Worm (Caenorhabditis elegans): ENCODE results near the gene Y39G8B.7.

The Y39G8B.7 gene

DNA sequence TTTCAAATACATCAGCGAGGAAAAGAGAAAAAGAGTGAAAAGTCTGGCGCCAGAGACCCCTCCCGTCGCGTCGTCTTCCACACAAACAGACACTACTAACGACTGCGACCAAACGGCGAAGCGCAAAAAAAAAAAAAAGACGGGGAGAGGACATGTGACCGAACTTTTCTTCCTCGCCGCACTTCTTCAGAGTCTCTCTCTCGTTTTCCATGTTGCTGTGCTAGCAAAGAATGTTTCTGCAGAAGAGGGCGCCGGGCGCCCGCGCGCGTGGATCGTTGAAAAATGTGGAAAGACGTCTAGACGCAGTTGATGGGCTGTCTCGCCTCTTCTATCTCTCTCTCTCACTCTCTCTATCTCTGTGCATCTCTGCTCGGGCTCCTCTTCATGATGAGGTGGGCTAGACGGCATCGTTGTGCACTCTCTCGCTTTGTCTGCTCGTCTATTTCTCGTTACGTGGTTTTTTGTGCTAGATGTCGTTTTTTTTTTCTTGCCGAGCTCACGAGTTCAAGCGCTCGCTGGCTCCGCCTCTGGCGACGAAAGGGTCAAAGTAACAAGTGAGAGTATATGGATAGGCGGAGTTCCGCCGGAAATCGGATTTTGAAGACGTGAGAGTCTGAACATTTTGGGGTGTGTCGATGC is 45.5 kb upstream of the Y39G8B.7 start:
- TF ChIP-seq zag-1 (tag; optimal IDR thresholded peaks at IDR 0.05) (peak; percentile 76), ceh-28 (tag; optimal IDR thresholded peaks at IDR 0.05) (peak; percentile 88), mdl-1 (tag; optimal IDR thresholded peaks at IDR 0.05) (peak; percentile 98), eor-1 (tag; optimal IDR thresholded peaks at IDR 0.05) (no peak), R02D3.7 (tag; optimal IDR thresholded peaks at IDR 0.05) (peak; percentile 71), mml-1 (tag; optimal IDR thresholded peaks at IDR 0.05) (no peak), unc-62 (GFP tag; optimal IDR thresholded peaks at IDR 0.05) (peak; percentile 93), egl-5 (tag; optimal IDR thresholded peaks at IDR 0.05) (peak; percentile 93), ztf-11 (tag; optimal IDR thresholded peaks at IDR 0.05) (no peak), elt-2 (tag; optimal IDR thresholded peaks at IDR 0.05) (peak; percentile 92), pha-4 (tag; optimal IDR thresholded peaks at IDR 0.05) (peak; percentile 85), nhr-28 (tag; optimal IDR thresholded peaks at IDR 0.05) (no peak), tbx-2 (tag; optimal IDR thresholded peaks at IDR 0.05) (peak; percentile 84), ceh-82 (tag; optimal IDR thresholded peaks at IDR 0.05) (no peak), egl-27 (tag; optimal IDR thresholded peaks at IDR 0.05) (peak; percentile 82), lin-39 (tag; optimal IDR thresholded peaks at IDR 0.05) (peak; percentile 99), ama-1 (optimal IDR thresholded peaks at IDR 0.05) (peak; percentile 74), nhr-76 (tag; optimal IDR thresholded peaks at IDR 0.05) (no peak), jun-1 (tag; optimal IDR thresholded peaks at IDR 0.05) (peak; percentile 91), elt-3 (tag; optimal IDR thresholded peaks at IDR 0.05) (no peak), aly-2 (tag; optimal IDR thresholded peaks at IDR 0.05) (no peak), hmg-11 (tag; optimal IDR thresholded peaks at IDR 0.05) (peak; percentile 98), fos-1 (tag; optimal IDR thresholded peaks at IDR 0.05) (no peak), ZK546.5 (tag; optimal IDR thresholded peaks at IDR 0.05) (peak; percentile 25), snpc-4 (tag; optimal IDR thresholded peaks at IDR 0.05) (peak; percentile 76), nhr-12 (tag; optimal IDR thresholded peaks at IDR 0.05) (no peak), nhr-77 (tag; optimal IDR thresholded peaks at IDR 0.05) (peak; percentile 45), nhr-237 (tag; optimal IDR thresholded peaks at IDR 0.05) (no peak), sea-2 (GFP tag; optimal IDR thresholded peaks at IDR 0.05) (no peak), nfya-1 (tag; optimal IDR thresholded peaks at IDR 0.05; ENCODE audit: insufficient read depth) (peak; percentile 90), nhr-23 (tag; optimal IDR thresholded peaks at IDR 0.05) (peak; percentile 87), nhr-43 (tag; optimal IDR thresholded peaks at IDR 0.05; ENCODE audit: poor library complexity, severe bottlenecking) (peak; percentile 82), elt-1 (tag; optimal IDR thresholded peaks at IDR 0.05) (peak; percentile 44), ztf-4 (tag; optimal IDR thresholded peaks at IDR 0.05) (peak; percentile 72), skn-1 (tag; optimal IDR thresholded peaks at IDR 0.05) (peak; percentile 66), fkh-10 (GFP tag; optimal IDR thresholded peaks at IDR 0.05) (peak; percentile 68), pqm-1 (tag; optimal IDR thresholded peaks at IDR 0.05) (peak; percentile 72), daf-12 (tag; optimal IDR thresholded peaks at IDR 0.05) (no peak), nhr-11 (tag; optimal IDR thresholded peaks at IDR 0.05) (peak; percentile 82), lsy-12 (tag; optimal IDR thresholded peaks at IDR 0.05) (peak; percentile 79), lin-15B (tag; optimal IDR thresholded peaks at IDR 0.05) (peak; percentile 65), nhr-25 (tag; optimal IDR thresholded peaks at IDR 0.05) (peak; percentile 60), nhr-67 (tag; optimal IDR thresholded peaks at IDR 0.05) (no peak)

DNA sequence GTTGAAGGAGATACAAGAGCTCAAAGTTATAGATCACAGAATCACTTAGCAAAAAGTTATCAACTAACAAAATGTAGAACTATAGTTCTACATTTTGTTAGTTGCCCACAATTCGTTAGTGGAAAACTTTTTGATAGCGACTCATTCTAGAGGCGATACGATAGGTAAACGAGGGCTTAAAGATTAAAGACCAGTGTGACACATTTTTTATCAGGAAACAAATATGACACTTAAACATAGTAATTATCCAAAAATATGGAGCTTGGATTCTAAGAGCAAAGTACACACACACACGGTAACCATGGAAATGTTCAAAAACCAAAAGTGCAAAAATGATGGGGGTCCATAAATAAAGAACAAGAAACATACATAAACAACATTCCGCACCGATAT is 45.0 kb upstream of the Y39G8B.7 start:
- peak; percentile 5 for TF ChIP-seq pqm-1 (tag; optimal IDR thresholded peaks at IDR 0.05)
- no peak for TF ChIP-seq fkh-2 (tag; optimal IDR thresholded peaks at IDR 0.05)

Measured in whole organism, L3 larva.